Fruit fly (Drosophila melanogaster) whole organism, adult: ENCODE data around the gene CG8136.

Source experiments
- CG11617 ChIP-seq: fragments of 200-800 bp; sonication (Bioruptor generic); optimal IDR thresholded peaks from 2 replicates; lab custom pipeline; 2017; ENCODE audit warnings: mild to moderate bottlenecking, missing biosample characterization, missing genetic modification reagents, missing genetic modification characterization
- CG12768 ChIP-seq: fragments of 200-800 bp; sonication (Bioruptor generic); optimal IDR thresholded peaks from 2 replicates; lab custom pipeline; 2017; ENCODE audit warnings: missing biosample characterization, missing genetic modification characterization, mild to moderate bottlenecking, moderate library complexity, missing genetic modification reagents
- CG14711 ChIP-seq: fragments of 200-800 bp; sonication (Bioruptor generic); optimal IDR thresholded peaks from 2 replicates; lab custom pipeline; 2018; ENCODE audit warnings: missing biosample characterization, mild to moderate bottlenecking, missing genetic modification characterization, moderate library complexity
- CG1620 ChIP-seq: fragments of 200-800 bp; sonication (Bioruptor generic); optimal IDR thresholded peaks from 2 replicates; lab custom pipeline; 2016; ENCODE audit warnings: missing biosample characterization, missing genetic modification characterization
- CG33017 ChIP-seq: fragments of 200-800 bp; sonication (Bioruptor generic); optimal IDR thresholded peaks from 2 replicates; lab custom pipeline; 2018; ENCODE audit warnings: missing biosample characterization, mild to moderate bottlenecking, missing genetic modification characterization, moderate library complexity
- CG5204 ChIP-seq: fragments of 200-800 bp; sonication (Bioruptor generic); optimal IDR thresholded peaks from 2 replicates; lab custom pipeline; 2016; ENCODE audit warnings: missing biosample characterization, missing genetic modification characterization
- CG7045 ChIP-seq: fragments of 200-800 bp; sonication (Bioruptor generic); optimal IDR thresholded peaks from 2 replicates; lab custom pipeline; 2017; ENCODE audit warnings: missing biosample characterization, mild to moderate bottlenecking, missing genetic modification characterization
- CG7101 ChIP-seq: fragments of 200-800 bp; sonication (Bioruptor generic); optimal IDR thresholded peaks from 2 replicates; lab custom pipeline; 2018; ENCODE audit warnings: missing biosample characterization, mild to moderate bottlenecking, missing genetic modification characterization, moderate library complexity
- Clk ChIP-seq: fragments of 200-800 bp; sonication (Bioruptor generic); optimal IDR thresholded peaks from 2 replicates; lab custom pipeline; 2017; ENCODE audit warnings: missing biosample characterization, missing genetic modification characterization
- Crg-1 ChIP-seq: fragments of 200-800 bp; sonication (Bioruptor generic); optimal IDR thresholded peaks from 2 replicates; lab custom pipeline; 2016; ENCODE audit warnings: missing biosample characterization, missing genetic modification characterization
- Hr96 ChIP-seq: fragments of 200-800 bp; sonication (Bioruptor generic); optimal IDR thresholded peaks from 2 replicates; lab custom pipeline; 2016; ENCODE audit warnings: missing biosample characterization, missing genetic modification characterization
- Mnt ChIP-seq: fragments of 200-800 bp; sonication (Bioruptor generic); optimal IDR thresholded peaks from 2 replicates; lab custom pipeline; 2016; ENCODE audit warnings: missing biosample characterization, mild to moderate bottlenecking, missing genetic modification characterization
- bab1 ChIP-seq: fragments of 200-800 bp; sonication (Bioruptor generic); optimal IDR thresholded peaks from 3 replicates; lab custom pipeline; 2019; ENCODE audit warnings: missing biosample characterization, mild to moderate bottlenecking, missing genetic modification characterization, moderate library complexity
- cic ChIP-seq: fragments of 200-800 bp; sonication (Bioruptor generic); optimal IDR thresholded peaks from 2 replicates; lab custom pipeline; 2017; ENCODE audit warnings: missing biosample characterization, mild to moderate bottlenecking, missing genetic modification characterization, moderate library complexity
- cnc ChIP-seq, 2 experiments: fragments of >200 bp; optimal IDR thresholded peaks; 2 replicates each; lab custom pipeline; 2017
- kay ChIP-seq: fragments of 200-800 bp; sonication (Bioruptor generic); peaks from one replicate; lab custom pipeline; 2016; ENCODE audit warnings: missing biosample characterization, missing genetic modification characterization, borderline replicate concordance
- ovo ChIP-seq: fragments of 200-800 bp; sonication (Bioruptor generic); optimal IDR thresholded peaks from 2 replicates; lab custom pipeline; 2016; ENCODE audit warnings: missing biosample characterization, missing genetic modification characterization
- pad ChIP-seq: fragments of 200-800 bp; sonication (Bioruptor generic); optimal IDR thresholded peaks from 3 replicates; lab custom pipeline; 2017; ENCODE audit warnings: missing biosample characterization, missing genetic modification characterization, mild to moderate bottlenecking, moderate library complexity, missing genetic modification reagents
- tj ChIP-seq: fragments of 200-800 bp; sonication (Bioruptor generic); optimal IDR thresholded peaks from 3 replicates; lab custom pipeline; 2017; ENCODE audit warnings: missing biosample characterization, mild to moderate bottlenecking, missing genetic modification characterization, moderate library complexity
- toe ChIP-seq: fragments of 200-800 bp; sonication (Bioruptor generic); optimal IDR thresholded peaks from 2 replicates; lab custom pipeline; 2016; ENCODE audit warnings: missing biosample characterization, missing genetic modification characterization

Gene CG8136

DNA sequence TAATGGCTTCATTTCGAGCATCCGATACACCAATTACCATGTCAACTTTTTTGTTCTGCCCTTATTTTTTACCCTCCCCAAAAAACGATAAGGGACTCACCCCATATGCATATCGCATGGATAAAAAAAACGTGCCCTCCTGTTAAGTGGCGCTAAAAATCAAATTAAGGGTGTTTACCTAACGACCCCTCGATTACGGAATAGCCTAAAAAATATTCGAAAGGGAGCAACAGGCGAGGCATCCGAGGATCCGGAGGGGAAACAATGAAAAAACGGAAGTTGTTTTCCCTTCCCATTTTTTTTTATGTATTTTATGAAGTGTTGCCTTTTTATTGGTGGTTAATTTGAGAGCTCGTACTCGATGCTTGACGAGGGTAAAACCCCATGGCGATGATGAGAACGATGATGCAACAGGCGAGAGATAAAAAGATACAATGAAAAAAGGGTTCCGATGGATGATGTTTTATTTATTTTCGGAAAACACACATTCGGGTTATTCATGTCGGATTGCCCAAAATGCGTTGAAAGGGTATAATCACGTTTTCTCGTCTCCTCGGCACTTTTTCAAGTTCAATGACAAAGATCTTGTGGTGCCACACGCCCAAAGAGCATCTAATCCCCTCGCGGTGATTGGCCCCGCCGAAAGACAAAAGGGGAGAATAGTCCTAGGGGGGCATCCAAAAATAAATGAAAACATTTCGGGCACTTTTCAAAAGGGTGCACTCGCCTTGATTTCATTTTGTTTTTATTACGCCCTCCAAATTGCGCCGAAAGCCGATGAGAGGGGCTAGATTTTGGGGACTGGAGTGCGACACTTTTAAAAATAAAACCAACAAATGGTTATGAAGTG, 36.6 kb upstream of the CG8136 start, which contains the start of gene CG44227:
TSS of gene CG44227 (minus strand) at position 849 of the 850 bp plus-strand sequence.
- TF ChIP-seq bab1 (GFP tag; lab: Kevin White, UChicago) (no peak), CG12768 (GFP tag; lab: Kevin White, UChicago) (no peak), CG7045 (GFP tag; lab: Kevin White, UChicago) (no peak), pad (GFP tag; lab: Kevin White, UChicago) (no peak), CG7101 (tag; lab: Kevin White, UChicago) (no peak), tj (no peak), toe (GFP tag; lab: Kevin White, UChicago) (no peak), CG11617 (GFP tag; lab: Kevin White, UChicago) (no peak)

DNA sequence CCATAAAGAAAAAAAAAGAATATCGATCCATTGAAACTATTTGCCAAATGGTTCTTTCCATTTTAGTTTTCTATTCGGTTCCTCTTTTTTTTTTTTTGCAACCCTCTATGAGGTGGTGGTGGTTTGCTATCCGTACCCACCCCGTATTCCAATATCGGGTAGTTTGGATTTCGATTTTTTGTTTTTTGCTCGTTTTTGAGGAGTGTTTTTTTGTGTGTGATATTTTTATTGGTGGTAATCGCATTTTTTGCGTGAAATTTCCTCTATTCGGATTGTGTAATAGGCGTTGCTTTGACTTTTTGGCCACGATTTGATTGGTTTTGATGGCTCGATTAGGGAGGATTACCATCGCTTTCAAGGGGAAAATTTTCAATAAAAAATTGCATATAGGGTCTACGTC, 34.7 kb upstream of the CG8136 start:
- TF ChIP-seq cnc (optimal IDR thresholded peaks at IDR 0.05; lab: Kevin White, UChicago) = no peak
- TF ChIP-seq kay (GFP tag; lab: Kevin White, UChicago) = no peak
- no peak for TF ChIP-seq toe (GFP tag; lab: Kevin White, UChicago)
- TF ChIP-seq CG11617 (GFP tag; lab: Kevin White, UChicago) = no peak
- TF ChIP-seq Clk (GFP tag; lab: Kevin White, UChicago) = no peak
- no peak for TF ChIP-seq ovo
- no peak for TF ChIP-seq CG14711 (tag; lab: Kevin White, UChicago)
- TF ChIP-seq Hr96 (GFP tag; lab: Kevin White, UChicago) = no peak
- no peak for TF ChIP-seq Mnt (GFP tag; lab: Kevin White, UChicago)
- no peak for TF ChIP-seq tj

DNA sequence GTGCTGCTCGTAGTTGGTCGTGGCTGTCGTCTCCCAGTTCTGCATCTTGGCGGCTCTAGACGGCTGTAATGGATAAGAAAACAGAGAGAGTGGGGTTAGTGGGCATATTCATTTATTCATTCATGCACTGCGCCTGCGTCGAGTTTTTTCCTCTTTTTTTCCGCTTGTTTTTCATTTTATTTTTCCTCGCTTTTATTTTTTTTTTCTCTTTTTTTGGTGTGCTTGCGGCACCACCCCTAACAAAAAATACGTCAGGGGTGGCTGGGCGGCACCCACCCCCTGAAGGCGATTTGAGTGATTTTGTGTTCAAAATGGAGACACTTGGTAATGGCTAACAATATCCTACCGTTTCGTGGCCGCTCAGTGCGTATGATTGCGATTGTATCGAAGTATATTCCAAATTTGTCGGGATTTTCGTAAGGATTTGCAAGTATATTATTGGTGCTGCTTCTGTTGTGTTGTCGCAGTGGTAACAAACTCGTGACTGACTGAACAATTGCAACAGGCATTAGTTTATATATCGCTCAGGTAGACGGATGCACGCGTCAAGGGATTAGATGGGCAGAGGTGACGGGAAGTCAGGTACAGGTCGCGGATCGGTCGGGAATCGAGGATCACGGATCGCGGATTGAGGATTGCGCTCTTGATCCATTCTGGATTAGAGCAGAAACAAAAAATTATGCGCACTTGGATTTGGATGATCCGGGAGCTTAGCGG, 26.9 kb upstream of the CG8136 start:
- TF ChIP-seq ovo = no peak
- no peak for TF ChIP-seq kay (GFP tag; lab: Kevin White, UChicago)
- no peak for TF ChIP-seq Mnt (GFP tag; lab: Kevin White, UChicago)
- TF ChIP-seq CG7101 (tag; lab: Kevin White, UChicago) = no peak
- TF ChIP-seq bab1 (GFP tag; lab: Kevin White, UChicago) = no peak
- no peak for TF ChIP-seq Clk (GFP tag; lab: Kevin White, UChicago)
- TF ChIP-seq CG14711 (tag; lab: Kevin White, UChicago) = no peak
- no peak for TF ChIP-seq cic (GFP tag; lab: Kevin White, UChicago)
- peak; percentile 86 for TF ChIP-seq CG33017 (tag; lab: Kevin White, UChicago)
- TF ChIP-seq pad (GFP tag; lab: Kevin White, UChicago) = no peak
- TF ChIP-seq CG7045 (GFP tag; lab: Kevin White, UChicago) = peak; percentile 89
- TF ChIP-seq Hr96 (GFP tag; lab: Kevin White, UChicago) = peak; percentile 54
- TF ChIP-seq toe (GFP tag; lab: Kevin White, UChicago) = peak; percentile 68
- TF ChIP-seq CG1620 (GFP tag; lab: Kevin White, UChicago) = no peak
- no peak for TF ChIP-seq CG11617 (GFP tag; lab: Kevin White, UChicago)
- no peak for TF ChIP-seq Crg-1
- TF ChIP-seq tj = no peak
- peak; percentile 66 for TF ChIP-seq CG5204 (GFP tag; lab: Kevin White, UChicago)
- peak; percentile 74 for TF ChIP-seq CG12768 (GFP tag; lab: Kevin White, UChicago)
- TF ChIP-seq cnc (optimal IDR thresholded peaks at IDR 0.05; lab: Kevin White, UChicago) = no peak

DNA sequence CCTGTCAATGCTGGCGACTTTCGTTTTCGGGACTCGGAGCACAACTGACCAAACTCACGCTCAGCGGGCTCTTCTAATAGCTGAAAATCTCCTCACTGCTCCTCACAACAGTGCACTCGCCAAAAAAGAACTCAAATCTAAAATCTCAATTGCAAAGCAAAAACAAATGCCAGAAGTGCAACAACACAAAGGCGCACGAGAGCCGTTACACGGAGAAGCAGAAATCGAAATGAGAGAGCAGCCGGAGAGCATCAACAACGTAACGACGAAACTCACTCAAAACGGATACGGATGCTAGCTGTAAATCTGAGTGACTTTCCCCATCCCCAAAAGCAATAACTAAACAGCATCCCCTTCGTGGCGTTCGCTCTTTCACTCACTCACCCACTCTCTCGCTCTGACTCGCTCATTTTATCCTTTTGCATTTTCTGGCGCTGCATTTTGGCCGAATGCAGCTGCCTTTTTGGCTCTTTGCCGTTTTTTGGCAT, 23.4 kb upstream of the CG8136 start, which contains the start of gene hb:
TSS of gene hb (minus strand) at position 51 of the 488 bp plus-strand sequence.
- TF ChIP-seq CG33017 (tag; lab: Kevin White, UChicago) (no peak), pad (GFP tag; lab: Kevin White, UChicago) (peak; percentile 98), CG12768 (GFP tag; lab: Kevin White, UChicago) (no peak), ovo (peak; percentile 4), Hr96 (GFP tag; lab: Kevin White, UChicago) (no peak), kay (GFP tag; lab: Kevin White, UChicago) (no peak), CG11617 (GFP tag; lab: Kevin White, UChicago) (no peak), cnc (optimal IDR thresholded peaks at IDR 0.05; lab: Kevin White, UChicago) (no peak)

DNA sequence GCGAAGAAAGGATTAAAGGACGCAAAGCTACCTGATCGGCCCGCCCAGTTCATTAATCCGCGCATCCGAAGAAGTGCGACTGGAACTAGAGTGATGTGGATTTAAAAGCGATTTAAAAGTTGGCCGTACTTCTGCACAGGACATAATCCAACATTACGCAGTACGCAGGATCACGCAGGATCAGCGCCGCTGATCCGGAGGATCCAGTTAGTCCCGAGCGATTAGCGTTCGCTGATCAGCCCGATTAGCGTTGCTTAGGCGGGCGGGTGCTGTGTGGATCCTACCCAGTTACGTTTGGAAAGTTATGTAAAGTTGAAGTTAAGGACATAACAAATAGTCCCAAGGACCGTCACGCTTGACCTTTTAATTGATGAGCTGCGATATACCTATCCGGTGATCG, 21.9 kb upstream of the CG8136 start:
- TF ChIP-seq CG7101 (tag; lab: Kevin White, UChicago) = no peak
- no peak for TF ChIP-seq CG7045 (GFP tag; lab: Kevin White, UChicago)
- no peak for TF ChIP-seq CG11617 (GFP tag; lab: Kevin White, UChicago)

DNA sequence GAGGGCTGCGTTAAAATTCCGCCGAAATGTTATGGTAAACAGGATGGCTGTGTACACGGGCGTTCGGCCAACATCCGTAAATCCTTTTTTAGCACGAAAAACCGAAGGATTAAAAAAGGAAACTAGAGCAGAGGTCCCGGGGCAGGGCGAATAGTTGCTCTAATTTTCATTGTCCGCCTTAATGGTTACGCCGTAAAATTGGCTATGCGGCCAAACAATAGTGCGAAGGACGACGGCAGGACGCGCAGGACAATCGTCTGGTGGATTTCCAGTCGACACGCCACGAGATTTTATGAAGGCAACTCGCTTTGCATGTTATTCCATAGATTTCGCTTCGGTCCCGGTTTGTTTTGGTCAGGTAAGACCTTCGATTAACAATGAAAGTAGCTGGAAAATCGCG, 20.5 kb upstream of the CG8136 start:
- TF ChIP-seq cnc (optimal IDR thresholded peaks at IDR 0.05; lab: Kevin White, UChicago) (no peak), Hr96 (GFP tag; lab: Kevin White, UChicago) (no peak), bab1 (GFP tag; lab: Kevin White, UChicago) (no peak), pad (GFP tag; lab: Kevin White, UChicago) (no peak), Crg-1 (no peak), CG7045 (GFP tag; lab: Kevin White, UChicago) (no peak), CG14711 (tag; lab: Kevin White, UChicago) (no peak), kay (GFP tag; lab: Kevin White, UChicago) (no peak), CG7101 (tag; lab: Kevin White, UChicago) (no peak), CG5204 (GFP tag; lab: Kevin White, UChicago) (no peak), CG12768 (GFP tag; lab: Kevin White, UChicago) (no peak)
